Worm (Caenorhabditis elegans) whole organism, early embryonic: Measurements from ENCODE around the gene T09A5.14.

Source experiments
- B0310.2 ChIP-seq: sonication (generic microtip); optimal IDR thresholded peaks from 2 replicates; lab custom pipeline; 2016; ENCODE audit warnings: mild to moderate bottlenecking, missing genetic modification characterization, missing compliant biosample characterization
- F13C5.2 ChIP-seq: sonication (generic microtip); optimal IDR thresholded peaks from 2 replicates; lab custom pipeline; 2017; ENCODE audit warnings: mild to moderate bottlenecking, missing genetic modification characterization, inconsistent platforms, missing compliant biosample characterization
- aly-1 ChIP-seq: sonication (generic microtip); optimal IDR thresholded peaks from 2 replicates; lab custom pipeline; 2016; ENCODE audit warnings: missing genetic modification characterization, missing compliant biosample characterization
- ama-1 ChIP-seq: fragments of 150-350 bp; optimal IDR thresholded peaks from 2 replicates; lab custom pipeline; 2014
- ceh-13 ChIP-seq: fragments of 200-800 bp; sonication (Bioruptor generic); optimal IDR thresholded peaks from 2 replicates; lab custom pipeline; 2018; ENCODE audit warnings: mild to moderate bottlenecking, missing genetic modification characterization, missing compliant biosample characterization
- ceh-36 ChIP-seq: sonication (generic microtip); optimal IDR thresholded peaks from 2 replicates; lab custom pipeline; 2016; ENCODE audit warnings: missing genetic modification characterization, inconsistent platforms, missing compliant biosample characterization
- ets-7 ChIP-seq: sonication (generic microtip); optimal IDR thresholded peaks from 2 replicates; lab custom pipeline; 2016; ENCODE audit warnings: missing genotype, missing genetic modification characterization, missing compliant biosample characterization
- flt-1 ChIP-seq: fragments of 200-800 bp; sonication (Bioruptor generic); IDR thresholded peaks from 2 replicates; pipeline ENCODE4 v1.3.6; 2022; ENCODE audit warnings: missing genetic modification characterization, missing compliant biosample characterization
- hmbx-1 ChIP-seq: sonication (generic microtip); optimal IDR thresholded peaks from 2 replicates; lab custom pipeline; 2016; ENCODE audit warnings: mild to moderate bottlenecking, missing genetic modification characterization, missing compliant biosample characterization
- hmg-4 ChIP-seq: fragments of 200-800 bp; sonication (Bioruptor generic); optimal IDR thresholded peaks from 2 replicates; lab custom pipeline; 2018; ENCODE audit warnings: mild to moderate bottlenecking, missing genetic modification characterization, missing compliant biosample characterization
- hnd-1 ChIP-seq: sonication (generic microtip); optimal IDR thresholded peaks from 2 replicates; lab custom pipeline; 2016; ENCODE audit warnings: missing genetic modification characterization, missing compliant biosample characterization
- pes-1 ChIP-seq: fragments of 200-800 bp; sonication (Bioruptor generic); IDR thresholded peaks from 2 replicates; pipeline ENCODE4 v1.3.6; 2022; ENCODE audit warnings: missing genetic modification reagents, missing genetic modification characterization, missing compliant biosample characterization
- scrt-1 ChIP-seq: fragments of 200-800 bp; sonication (Bioruptor generic); IDR thresholded peaks from 2 replicates; pipeline ENCODE4 v1.3.6; 2022; ENCODE audit warnings: missing genetic modification characterization, missing compliant biosample characterization
- sea-1 ChIP-seq: fragments of 200-800 bp; sonication (Bioruptor generic); conservative IDR thresholded peaks from 2 replicates; pipeline ENCODE4 v1.3.6; 2022; ENCODE audit warnings: missing genetic modification characterization, missing compliant biosample characterization
- tbx-11 ChIP-seq: fragments of 200-800 bp; sonication (Bioruptor generic); IDR thresholded peaks from 2 replicates; pipeline ENCODE4 v1.3.6; 2022; ENCODE audit warnings: missing genetic modification characterization, missing compliant biosample characterization
- tbx-37 ChIP-seq: fragments of 200-800 bp; sonication (Bioruptor generic); conservative IDR thresholded peaks from 2 replicates; pipeline ENCODE4 v1.3.6; 2022; ENCODE audit warnings: missing genetic modification reagents, missing genetic modification characterization, missing compliant biosample characterization
- tra-4 ChIP-seq: sonication (generic microtip); optimal IDR thresholded peaks from 2 replicates; lab custom pipeline; 2017; ENCODE audit warnings: missing genetic modification characterization, missing compliant biosample characterization

T09A5.14 gene

ce11 chrII:7851480-7851879 is 19.3 kb downstream of the T09A5.14 start:
- TF ChIP-seq F13C5.2, result no peak
- no peak for TF ChIP-seq tbx-11 (GFP tag; lab: Robert Waterston, UW)
- TF ChIP-seq aly-1 (tag; lab: Kevin White, UChicago), result no peak
- TF ChIP-seq sea-1 (GFP tag; lab: Robert Waterston, UW), result no peak
- TF ChIP-seq ets-7 (tag; lab: Kevin White, UChicago), result no peak
- no peak for TF ChIP-seq tbx-37 (GFP tag; lab: Robert Waterston, UW)
- TF ChIP-seq flt-1 (GFP tag; lab: Robert Waterston, UW), result no peak
- no peak for TF ChIP-seq ceh-36 (tag; lab: Kevin White, UChicago)
- TF ChIP-seq B0310.2, result no peak
- TF ChIP-seq hnd-1, result no peak
- TF ChIP-seq ama-1 (lab: Kevin White, UChicago), result no peak
- no peak for TF ChIP-seq hmbx-1
- no peak for TF ChIP-seq tra-4 (tag; lab: Kevin White, UChicago)
- TF ChIP-seq hmg-4, result no peak
- no peak for TF ChIP-seq ceh-13 (GFP tag; lab: Kevin White, UChicago)
- TF ChIP-seq pes-1 (GFP tag; lab: Robert Waterston, UW), result no peak
- no peak for TF ChIP-seq scrt-1 (GFP tag; lab: Robert Waterston, UW)

ce11 chrII:7853679-7854078 is 21.5 kb downstream of the T09A5.14 start, which contains the start of gene T09A5.5:
Gene T09A5.5, minus strand, starts transcription at chrII:7853779.
- TF ChIP-seq scrt-1 (GFP tag; lab: Robert Waterston, UW), result no peak
- no peak for TF ChIP-seq hnd-1
- TF ChIP-seq tbx-37 (GFP tag; lab: Robert Waterston, UW), result no peak
- no peak for TF ChIP-seq aly-1 (tag; lab: Kevin White, UChicago)

- TF ChIP-seq ets-7 (tag; lab: Kevin White, UChicago), result no peak
- TF ChIP-seq tra-4 (tag; lab: Kevin White, UChicago), result no peak
- no peak for TF ChIP-seq ceh-13 (GFP tag; lab: Kevin White, UChicago)
- no peak for TF ChIP-seq scrt-1 (GFP tag; lab: Robert Waterston, UW)
These were observed 22.8 kb downstream of the T09A5.14 start, which contains the start of gene mdt-10 for ce11 chrII:7854942-7855341. Gene mdt-10, minus strand, starts transcription at chrII:7855042.

ce11 chrII:7855619-7856018 is 23.5 kb downstream of the T09A5.14 start, which contains the start of gene mdmh-35:
Gene mdmh-35, minus strand, starts transcription at chrII:7855719.
- TF ChIP-seq tbx-11 (GFP tag; lab: Robert Waterston, UW), result no peak
- TF ChIP-seq flt-1 (GFP tag; lab: Robert Waterston, UW), result no peak
- TF ChIP-seq B0310.2, result no peak
- TF ChIP-seq pes-1 (GFP tag; lab: Robert Waterston, UW), result no peak

- TF ChIP-seq F13C5.2 (peak; percentile 63), hnd-1 (no peak)
These were observed 25.4 kb downstream of the T09A5.14 start, which contains the start of the genes cec-3 and T09A5.15 for ce11 chrII:7857485-7858010. Gene cec-3, minus strand, starts transcription at chrII:7857600. Gene T09A5.15, plus strand, starts transcription at chrII:7857960.

- TF ChIP-seq ceh-13 (GFP tag; lab: Kevin White, UChicago) (no peak), aly-1 (tag; lab: Kevin White, UChicago) (no peak), scrt-1 (GFP tag; lab: Robert Waterston, UW) (no peak), flt-1 (GFP tag; lab: Robert Waterston, UW) (no peak), sea-1 (GFP tag; lab: Robert Waterston, UW) (no peak), ama-1 (lab: Kevin White, UChicago) (no peak), hmbx-1 (no peak), F13C5.2 (no peak), tbx-37 (GFP tag; lab: Robert Waterston, UW) (no peak), B0310.2 (no peak), hnd-1 (no peak)
These were observed 25.9 kb downstream of the T09A5.14 start, which contains the start of gene sds-22 for ce11 chrII:7858101-7858500. Gene sds-22, plus strand, starts transcription at chrII:7858401.

- no peak for TF ChIP-seq tbx-37 (GFP tag; lab: Robert Waterston, UW)
- TF ChIP-seq F13C5.2, result peak; percentile 26
These were observed 28.2 kb downstream of the T09A5.14 start, which contains the start of gene lin-5 for ce11 chrII:7860221-7860928. Gene lin-5, plus strand, starts transcription at chrII:7860574.

ce11 chrII:7863480-7864125 is 31.4 kb downstream of the T09A5.14 start:
- peak; percentile 57; the same call in 1 of the 2 replicates for TF ChIP-seq pes-1 (GFP tag; lab: Robert Waterston, UW)
- no peak for TF ChIP-seq F13C5.2

- TF ChIP-seq flt-1 (GFP tag; lab: Robert Waterston, UW), result no peak
- TF ChIP-seq hmbx-1, result no peak
- no peak for TF ChIP-seq sea-1 (GFP tag; lab: Robert Waterston, UW)
- TF ChIP-seq F13C5.2, result no peak
- no peak for TF ChIP-seq ceh-13 (GFP tag; lab: Kevin White, UChicago)
- no peak for TF ChIP-seq ceh-36 (tag; lab: Kevin White, UChicago)
- TF ChIP-seq hnd-1, result no peak
- TF ChIP-seq pes-1 (GFP tag; lab: Robert Waterston, UW), result no peak
- TF ChIP-seq ama-1 (lab: Kevin White, UChicago), result no peak
- no peak for TF ChIP-seq tbx-37 (GFP tag; lab: Robert Waterston, UW)
- TF ChIP-seq tbx-11 (GFP tag; lab: Robert Waterston, UW), result no peak
- no peak for TF ChIP-seq ets-7 (tag; lab: Kevin White, UChicago)
- TF ChIP-seq aly-1 (tag; lab: Kevin White, UChicago), result no peak
- TF ChIP-seq B0310.2, result no peak
- TF ChIP-seq scrt-1 (GFP tag; lab: Robert Waterston, UW), result no peak
- no peak for TF ChIP-seq hmg-4
These were observed 32.1 kb downstream of the T09A5.14 start, which contains the start of gene ostb-1 for ce11 chrII:7864207-7864606. Gene ostb-1, plus strand, starts transcription at chrII:7864507.
